Worm (Caenorhabditis elegans): ENCODE data around the gene faah-1.

ce11 chrIV:8192878-8193277 is 33.7 kb downstream of the faah-1 start:
- TF ChIP-seq mep-1 (tag; optimal IDR thresholded peaks at IDR 0.05) (no peak), nhr-237 (tag; optimal IDR thresholded peaks at IDR 0.05) (no peak), nhr-76 (tag; optimal IDR thresholded peaks at IDR 0.05) (no peak), nhr-28 (tag; optimal IDR thresholded peaks at IDR 0.05) (no peak)

Data from whole organism, mixed stage, embryonic.